Worm (Caenorhabditis elegans) whole organism, L4 larva: ENCODE results near the gene str-254.
A peak's percentile ranks its signal among the peaks of the same experiment; 100 is the strongest.

Experiments used
- F26F4.8 ChIP-seq: fragments of 200-800 bp; sonication (Bioruptor generic); conservative IDR thresholded peaks from 2 replicates; pipeline ENCODE4 v1.3.6; 2022; ENCODE audit warnings: missing genetic modification characterization, missing compliant biosample characterization
- F44E2.7 ChIP-seq: fragments of 200-800 bp; sonication (Bioruptor generic); IDR thresholded peaks from 2 replicates; pipeline ENCODE4 v2.1.2; 2022; ENCODE audit warnings: missing genetic modification characterization, missing compliant biosample characterization
- F49E8.2 ChIP-seq: sonication (generic microtip); optimal IDR thresholded peaks from 2 replicates; lab custom pipeline; 2016; ENCODE audit warnings: missing compliant biosample characterization, mild to moderate bottlenecking, missing genetic modification characterization, borderline replicate concordance
- Y48G9A.11 ChIP-seq: fragments of 200-800 bp; sonication (Bioruptor generic); IDR thresholded peaks from 2 replicates; pipeline ENCODE4 v1.3.6; 2022; ENCODE audit warnings: missing genetic modification reagents, missing genetic modification characterization, missing compliant biosample characterization
- Y5F2A.4 ChIP-seq: fragments of 200-800 bp; sonication (Bioruptor generic); optimal IDR thresholded peaks from 2 replicates; lab custom pipeline; 2018; ENCODE audit warnings: mild to moderate bottlenecking, missing genetic modification characterization, missing compliant biosample characterization
- ama-1 ChIP-seq: fragments of 150-350 bp; optimal IDR thresholded peaks from 2 replicates; lab custom pipeline; 2014; ENCODE audit warnings: inconsistent platforms, mixed read lengths
- attf-4 ChIP-seq: sonication (generic microtip); optimal IDR thresholded peaks from 3 replicates; lab custom pipeline; 2017; ENCODE audit warnings: missing biosample characterization, missing genetic modification characterization
- ceh-20 ChIP-seq: fragments of 200-800 bp; sonication (Bioruptor generic); IDR thresholded peaks from 2 replicates; pipeline ENCODE4 v1.3.6; 2022; ENCODE audit warnings: missing genetic modification reagents, missing genetic modification characterization, missing compliant biosample characterization
- ceh-44 ChIP-seq: fragments of 200-800 bp; sonication (Bioruptor generic); IDR thresholded peaks from 2 replicates; pipeline ENCODE4 v1.3.6; 2022; ENCODE audit warnings: missing genetic modification reagents, missing genetic modification characterization, missing compliant biosample characterization
- ceh-82 ChIP-seq: sonication (generic microtip); optimal IDR thresholded peaks from 2 replicates; lab custom pipeline; 2017; ENCODE audit warnings: missing biosample characterization, missing genetic modification characterization
- daf-12 ChIP-seq: fragments of 150-350 bp; optimal IDR thresholded peaks from 2 replicates; lab custom pipeline; 2014; ENCODE audit warnings: missing biosample characterization, missing genetic modification reagents, missing genetic modification characterization
- daf-16 ChIP-seq, 3 experiments: sonication (generic microtip); optimal IDR thresholded peaks; 2 replicates each; lab custom pipeline; 2016 to 2017; ENCODE audit warnings: missing genetic modification characterization in 3 of 3, missing genetic modification reagents in 3 of 3, mild to moderate bottlenecking in 2 of 3, missing compliant biosample characterization in 2 of 3, missing biosample characterization in 1 of 3, moderate library complexity in 1 of 3
- daf-19 ChIP-seq: fragments of 200-800 bp; sonication (Bioruptor generic); conservative IDR thresholded peaks from 2 replicates; pipeline ENCODE4 v1.3.6; 2022; ENCODE audit warnings: missing genetic modification characterization, missing compliant biosample characterization
- dmd-6 ChIP-seq: fragments of 200-800 bp; sonication (Bioruptor generic); IDR thresholded peaks from 2 replicates; pipeline ENCODE4 v1.3.6; 2022; ENCODE audit warnings: missing genetic modification reagents, missing genetic modification characterization, missing compliant biosample characterization
- dmd-9 ChIP-seq: fragments of 200-800 bp; sonication (Bioruptor generic); IDR thresholded peaks from 2 replicates; pipeline ENCODE4 v1.3.6; 2022; ENCODE audit warnings: missing genetic modification reagents, missing genetic modification characterization, missing compliant biosample characterization
- dpl-1 ChIP-seq: fragments of 150-350 bp; optimal IDR thresholded peaks from 2 replicates; lab custom pipeline; 2014; ENCODE audit warnings: missing biosample characterization, missing genetic modification reagents, missing genetic modification characterization
- duxl-1 ChIP-seq: sonication (generic microtip); optimal IDR thresholded peaks from 2 replicates; lab custom pipeline; 2016; ENCODE audit warnings: mild to moderate bottlenecking, missing genetic modification characterization, moderate library complexity, missing compliant biosample characterization; ENCODE audit not compliant: poor library complexity
- dve-1 ChIP-seq: sonication (generic microtip); optimal IDR thresholded peaks from 2 replicates; lab custom pipeline; 2017; ENCODE audit warnings: antibody characterized with exemption, mild to moderate bottlenecking, missing genetic modification characterization, missing compliant biosample characterization; ENCODE audit not compliant: insufficient read depth
- gei-8 ChIP-seq: fragments of 200-800 bp; sonication (Bioruptor generic); optimal IDR thresholded peaks from 2 replicates; lab custom pipeline; 2018; ENCODE audit warnings: mild to moderate bottlenecking, missing genetic modification characterization, missing compliant biosample characterization
- lim-7 ChIP-seq: fragments of 200-800 bp; sonication (Bioruptor generic); IDR thresholded peaks from 2 replicates; pipeline ENCODE4 v1.3.6; 2022; ENCODE audit warnings: missing genetic modification characterization, missing compliant biosample characterization
- lin-29 ChIP-seq: fragments of 200-800 bp; sonication (Bioruptor generic); IDR thresholded peaks from 2 replicates; pipeline ENCODE4 v1.3.6; 2022; ENCODE audit warnings: missing genetic modification reagents, missing genetic modification characterization, missing compliant biosample characterization
- lin-38 ChIP-seq: fragments of 200-800 bp; sonication (Bioruptor generic); IDR thresholded peaks from 2 replicates; pipeline ENCODE4 v1.3.6; 2022; ENCODE audit warnings: missing genetic modification reagents, missing genetic modification characterization, missing compliant biosample characterization
- lin-39 ChIP-seq: fragments of 150-350 bp; optimal IDR thresholded peaks from 2 replicates; lab custom pipeline; 2014; ENCODE audit warnings: missing biosample characterization, missing genetic modification reagents, missing genetic modification characterization
- lir-3 ChIP-seq: sonication (generic microtip); optimal IDR thresholded peaks from 2 replicates; lab custom pipeline; 2016; ENCODE audit warnings: mild to moderate bottlenecking, missing genetic modification characterization, missing compliant biosample characterization
- mdt-29 ChIP-seq: fragments of 200-800 bp; sonication (Bioruptor generic); IDR thresholded peaks from 2 replicates; pipeline ENCODE4 v1.3.6; 2022; ENCODE audit warnings: missing genetic modification reagents, missing genetic modification characterization, missing compliant biosample characterization
- mep-1 ChIP-seq: fragments of 150-350 bp; sonication (generic microtip); optimal IDR thresholded peaks from 3 replicates; lab custom pipeline; 2014; ENCODE audit warnings: missing biosample characterization, missing genetic modification characterization
- mxl-2 ChIP-seq: fragments of 200-800 bp; sonication (Bioruptor generic); conservative IDR thresholded peaks from 2 replicates; pipeline ENCODE4 v1.3.6; 2022; ENCODE audit warnings: missing genetic modification reagents, missing genetic modification characterization, missing compliant biosample characterization
- nhr-102 ChIP-seq: sonication (generic microtip); optimal IDR thresholded peaks from 2 replicates; lab custom pipeline; 2016; ENCODE audit warnings: mild to moderate bottlenecking, missing genetic modification characterization, moderate library complexity, missing compliant biosample characterization
- nhr-11 ChIP-seq: fragments of 150-350 bp; optimal IDR thresholded peaks from 2 replicates; lab custom pipeline; 2014; ENCODE audit warnings: missing biosample characterization, missing genetic modification characterization
- nhr-111 ChIP-seq: fragments of 200-800 bp; sonication (Bioruptor generic); optimal IDR thresholded peaks from 2 replicates; lab custom pipeline; 2018; ENCODE audit warnings: mild to moderate bottlenecking, missing genetic modification characterization, missing compliant biosample characterization
- nhr-28 ChIP-seq: fragments of 150-350 bp; optimal IDR thresholded peaks from 2 replicates; lab custom pipeline; 2014; ENCODE audit warnings: missing biosample characterization, missing genetic modification characterization
- nhr-42 ChIP-seq: fragments of 200-800 bp; sonication (Bioruptor generic); IDR thresholded peaks from 2 replicates; pipeline ENCODE4 v1.3.6; 2022; ENCODE audit warnings: missing genetic modification characterization, missing compliant biosample characterization
- php-3 ChIP-seq: fragments of 200-800 bp; sonication (Bioruptor generic); IDR thresholded peaks from 2 replicates; pipeline ENCODE4 v1.3.6; 2022; ENCODE audit warnings: missing genetic modification reagents, missing genetic modification characterization, missing compliant biosample characterization
- pqm-1 ChIP-seq: sonication (generic microtip); optimal IDR thresholded peaks from 2 replicates; lab custom pipeline; 2017; ENCODE audit warnings: missing biosample characterization, missing genetic modification characterization
- saeg-2 ChIP-seq: fragments of 200-800 bp; sonication (Bioruptor generic); IDR thresholded peaks from 2 replicates; pipeline ENCODE4 v1.3.6; 2022; ENCODE audit warnings: missing genetic modification reagents, missing genetic modification characterization, missing compliant biosample characterization
- set-16 ChIP-seq: fragments of 200-800 bp; sonication (Bioruptor generic); IDR thresholded peaks from 2 replicates; pipeline ENCODE4 v1.3.6; 2022; ENCODE audit warnings: missing genetic modification reagents, missing genetic modification characterization, missing compliant biosample characterization
- tra-1 ChIP-seq: fragments of 200-800 bp; sonication (Bioruptor generic); IDR thresholded peaks from 2 replicates; pipeline ENCODE4 v1.3.6; 2022; ENCODE audit warnings: missing genetic modification reagents, missing genetic modification characterization, missing compliant biosample characterization
- unc-62 ChIP-seq, 3 experiments: fragments of 150-350 bp in 1 of 3; sonication (generic microtip); optimal IDR thresholded peaks in 2 of 3; peaks in 1 of 3; 1 replicate in 1 of 3; 2 replicates in 2 of 3; lab custom pipeline; 2014 to 2017; ENCODE audit warnings: missing biosample characterization in 3 of 3, missing genetic modification characterization in 3 of 3, missing genetic modification reagents in 3 of 3, missing genotype in 1 of 3
- vab-7 ChIP-seq: fragments of 200-800 bp; sonication (Bioruptor generic); IDR thresholded peaks from 2 replicates; pipeline ENCODE4 v1.3.6; 2022; ENCODE audit warnings: missing genetic modification reagents, missing genetic modification characterization, missing compliant biosample characterization

Gene str-254

ce11 chrV:16132215-16132614 lies 21.1 kb downstream of the str-254 start:
- TF ChIP-seq unc-62 (GFP tag; optimal IDR thresholded peaks at IDR 0.05 in 1 of 2; lab: Kevin White, UChicago) (peak in 1 of 2 experiments; percentile 7), unc-62 (tag; optimal IDR thresholded peaks at IDR 0.05; lab: Kevin White, UChicago) (no peak), mdt-29 (GFP tag; lab: Robert Waterston, UW) (no peak), tra-1 (GFP tag; lab: Robert Waterston, UW) (no peak)
- TF ChIP-seq, all 104 proteins: peak for 1

DNA sequence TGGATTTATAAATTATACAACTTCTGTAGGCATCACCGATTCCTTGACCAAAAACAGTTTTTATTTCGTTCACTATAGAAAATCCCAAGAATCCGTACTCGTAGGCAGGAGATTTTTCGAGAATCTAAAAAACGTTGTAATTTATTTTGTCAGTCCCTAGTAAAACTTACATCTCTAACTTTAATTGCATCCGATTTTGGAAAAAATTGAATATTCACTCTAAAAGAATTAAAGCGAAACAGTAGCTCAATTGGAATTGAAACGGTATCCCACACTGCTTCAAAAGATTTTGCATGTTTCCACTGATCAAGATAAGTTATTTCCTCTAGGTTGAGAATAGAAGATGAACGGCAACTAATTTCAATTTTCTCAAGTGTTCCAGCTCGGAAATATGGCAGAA lies 22.0 kb downstream of the str-254 start, which contains the start of gene fbxa-142:
fbxa-142 (minus strand) TSS at position 101 of the 400 bp plus-strand sequence.
- no peak for TF ChIP-seq nhr-11 (tag; lab: Kevin White, UChicago)
- TF ChIP-seq unc-62 (GFP tag; optimal IDR thresholded peaks at IDR 0.05 in 1 of 2; lab: Kevin White, UChicago) = peak in 1 of 2 experiments; percentile 27
- TF ChIP-seq unc-62 (tag; optimal IDR thresholded peaks at IDR 0.05; lab: Kevin White, UChicago) = no peak

ce11 chrV:16129116-16129515 lies 24.2 kb downstream of the str-254 start:
- TF ChIP-seq dve-1 (tag; lab: Kevin White, UChicago) = peak; percentile 38
- no peak for TF ChIP-seq attf-4 (tag; lab: Kevin White, UChicago)
- TF ChIP-seq dmd-6 = no peak
- no peak for TF ChIP-seq F26F4.8 (GFP tag; lab: Robert Waterston, UW)
- no peak for TF ChIP-seq duxl-1 (tag; lab: Kevin White, UChicago)
- TF ChIP-seq daf-16 (GFP tag; optimal IDR thresholded peaks at IDR 0.05; lab: Kevin White, UChicago) = no peak
- peak; percentile 38 for TF ChIP-seq daf-16 (tag; optimal IDR thresholded peaks at IDR 0.05; lab: Kevin White, UChicago)
- no peak for TF ChIP-seq F44E2.7 (GFP tag; lab: Robert Waterston, UW)
- no peak for TF ChIP-seq php-3 (GFP tag; lab: Robert Waterston, UW)
- TF ChIP-seq pqm-1 (tag; lab: Kevin White, UChicago) = peak; percentile 78

ce11 chrV:16127401-16127800 lies 25.9 kb downstream of the str-254 start, which contains the start of gene fbxa-143:
Gene fbxa-143 (minus strand): TSS chrV:16127501.
- TF ChIP-seq nhr-28 (peak; percentile 48), ceh-20 (GFP tag; lab: Robert Waterston, UW) (no peak), daf-12 (no peak)
- TF ChIP-seq, all 104 proteins: peak for 1

DNA sequence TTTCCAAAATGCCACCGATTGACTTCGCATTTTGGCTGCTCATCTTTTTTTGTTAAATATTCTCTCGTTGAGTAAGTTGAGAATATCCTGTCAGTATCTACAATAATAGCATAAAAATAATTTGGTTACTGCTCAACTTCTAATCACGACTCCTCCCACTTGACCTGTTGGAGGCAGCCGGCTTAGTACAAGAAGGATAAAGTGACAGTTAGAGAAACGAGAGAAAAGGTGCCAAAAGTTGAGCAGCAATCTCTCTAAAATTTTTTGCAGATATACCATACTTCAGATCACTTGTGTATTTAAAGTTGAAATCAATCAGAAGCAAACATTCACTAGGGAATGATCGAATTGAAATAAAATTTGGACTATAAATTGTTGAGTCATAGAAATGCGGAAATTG lies 28.5 kb downstream of the str-254 start, which contains the start of gene nhr-111:
nhr-111 (minus strand) TSS at position 101 of the 400 bp plus-strand sequence.
- TF ChIP-seq nhr-42 (GFP tag; lab: Robert Waterston, UW) (no peak), daf-19 (GFP tag; lab: Robert Waterston, UW) (no peak), lim-7 (GFP tag; lab: Robert Waterston, UW) (no peak), dpl-1 (no peak), set-16 (GFP tag; lab: Robert Waterston, UW) (no peak), dmd-9 (no peak), ama-1 (lab: Kevin White, UChicago) (no peak), mxl-2 (GFP tag; lab: Robert Waterston, UW) (no peak), lin-29 (GFP tag; lab: Robert Waterston, UW) (no peak), gei-8 (GFP tag; lab: Kevin White, UChicago) (no peak), lin-38 (no peak), Y48G9A.11 (no peak), ceh-20 (GFP tag; lab: Robert Waterston, UW) (no peak)

DNA sequence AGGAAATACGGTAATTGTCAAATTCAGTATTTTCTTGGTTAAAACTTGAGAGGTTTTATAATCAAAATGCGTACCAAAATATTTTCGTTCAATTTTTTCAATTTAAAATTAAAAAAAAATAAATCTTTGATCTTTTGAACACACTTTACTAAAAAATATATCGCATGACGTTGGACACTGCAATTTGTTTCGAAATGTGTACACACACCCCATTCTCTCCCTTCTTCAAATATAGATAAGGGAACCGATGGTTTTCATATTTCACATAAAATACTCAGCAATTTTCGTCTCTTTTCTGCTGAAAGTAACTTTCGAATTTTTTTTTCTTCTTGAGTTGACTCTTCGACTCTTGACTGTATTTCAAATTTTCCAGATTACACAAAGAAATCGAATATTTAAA lies 31.8 kb downstream of the str-254 start:
- TF ChIP-seq php-3 (GFP tag; lab: Robert Waterston, UW) = no peak
- TF ChIP-seq gei-8 (GFP tag; lab: Kevin White, UChicago) = no peak
- TF ChIP-seq pqm-1 (tag; lab: Kevin White, UChicago) = peak; percentile 1
- no peak for TF ChIP-seq nhr-111 (GFP tag; lab: Kevin White, UChicago)
- TF ChIP-seq F49E8.2 (tag; lab: Kevin White, UChicago) = no peak
- no peak for TF ChIP-seq nhr-102 (tag; lab: Kevin White, UChicago)
- TF ChIP-seq dmd-6 = peak; percentile 12; the same call in 1 of the 2 replicates
- no peak for TF ChIP-seq Y5F2A.4 (GFP tag; lab: Kevin White, UChicago)
- TF ChIP-seq lin-39 (tag; lab: Kevin White, UChicago) = no peak
- TF ChIP-seq F26F4.8 (GFP tag; lab: Robert Waterston, UW) = no peak
- no peak for TF ChIP-seq lim-7 (GFP tag; lab: Robert Waterston, UW)
- no peak for TF ChIP-seq saeg-2
- TF ChIP-seq lir-3 (tag; lab: Kevin White, UChicago) = no peak
- no peak for TF ChIP-seq mep-1 (tag; lab: Kevin White, UChicago)
- no peak for TF ChIP-seq ceh-82 (tag; lab: Kevin White, UChicago)
- no peak for TF ChIP-seq daf-16 (GFP tag; optimal IDR thresholded peaks at IDR 0.05; lab: Kevin White, UChicago)
- TF ChIP-seq daf-16 (tag; optimal IDR thresholded peaks at IDR 0.05; lab: Kevin White, UChicago) = peak; percentile 29
- TF ChIP-seq vab-7 (GFP tag; lab: Robert Waterston, UW) = no peak
- TF ChIP-seq ceh-44 (GFP tag; lab: Robert Waterston, UW) = no peak
